Fruit fly (Drosophila melanogaster): ENCODE results near the gene CG13994.
A peak's percentile ranks its signal among the peaks of the same experiment; 100 is the strongest.

Gene CG13994

DNA sequence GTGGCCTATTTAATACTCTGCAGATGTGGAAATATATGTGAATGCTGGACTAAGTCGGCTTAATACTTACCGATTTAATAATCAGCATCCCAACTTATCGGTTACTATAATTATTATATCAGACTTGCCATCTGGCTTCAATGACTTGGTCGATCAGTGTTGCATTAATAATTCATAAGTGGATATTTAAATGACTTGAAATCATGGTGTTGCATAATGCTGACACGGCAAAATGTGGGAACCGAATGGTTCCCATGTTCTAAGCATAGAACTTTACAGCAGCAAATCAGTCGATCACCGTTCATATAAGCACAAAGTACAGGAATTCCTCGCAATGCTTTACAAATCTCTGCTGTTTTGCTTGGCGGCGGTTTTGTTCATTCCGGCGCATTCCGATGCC is 2.6 kb upstream of the CG13994 start, which contains the start of gene CG34180:
TSS of gene CG34180 (plus strand) at position 301 of the 400 bp plus-strand sequence.
- TF ChIP-seq CG17568 (GFP tag; optimal IDR thresholded peaks at IDR 0.05) (no peak), CG1529 (GFP tag; optimal IDR thresholded peaks at IDR 0.05) (no peak), CG7839 (tag; optimal IDR thresholded peaks at IDR 0.05) (no peak), CG13123 (GFP tag; optimal IDR thresholded peaks at IDR 0.05) (no peak), HHEX (GFP tag; optimal IDR thresholded peaks at IDR 0.05) (no peak), Pdp1 (GFP tag; optimal IDR thresholded peaks at IDR 0.05) (peak in 1 of 2 experiments; percentile 17), CG7786 (GFP tag; optimal IDR thresholded peaks at IDR 0.05) (no peak)

dm6 chr2L:6065823-6066222 is 3.0 kb downstream of the CG13994 start, which contains the start of the genes Fbw5 and CG9147:
Gene Fbw5 (minus strand): TSS chr2L:6065953.
Gene CG9147 (plus strand): TSS chr2L:6065997.
- TF ChIP-seq Aef1 (GFP tag; IDR thresholded peaks at IDR 0.05) (peak; percentile 99), CG14667 (GFP tag; IDR thresholded peaks at IDR 0.05) (peak; percentile 98), CG17361 (GFP tag; IDR thresholded peaks at IDR 0.05) (peak; percentile 99), CG13296 (GFP tag; optimal IDR thresholded peaks at IDR 0.05) (peak; percentile 99), CG12391 (tag; optimal IDR thresholded peaks at IDR 0.05) (peak; percentile 100), pzg (GFP tag; optimal IDR thresholded peaks at IDR 0.05) (peak; percentile 71), CG10654 (GFP tag; optimal IDR thresholded peaks at IDR 0.05) (peak; percentile 99), CG6683 (GFP tag; optimal IDR thresholded peaks at IDR 0.05) (peak; percentile 96), CG9932 (GFP tag; IDR thresholded peaks at IDR 0.05) (peak; percentile 99), CG4282 (GFP tag; optimal IDR thresholded peaks at IDR 0.05) (peak; percentile 98), Fer3 (tag; optimal IDR thresholded peaks at IDR 0.05) (peak; percentile 99), HLH54F (GFP tag; optimal IDR thresholded peaks at IDR 0.05) (peak; percentile 99), CG30020 (tag; optimal IDR thresholded peaks at IDR 0.05) (peak; percentile 92), NFAT (GFP tag; IDR thresholded peaks at IDR 0.05) (peak; percentile 99), CG6765 (GFP tag; optimal IDR thresholded peaks at IDR 0.05) (peak; percentile 93), CG8765 (GFP tag; IDR thresholded peaks at IDR 0.05) (peak; percentile 98), CG10462 (GFP tag; optimal IDR thresholded peaks at IDR 0.05) (peak; percentile 100), Hsf (GFP tag; optimal IDR thresholded peaks at IDR 0.05) (peak; percentile 100), tgo (GFP tag; IDR thresholded peaks at IDR 0.05) (peak; percentile 100), Ada2b (GFP tag; IDR thresholded peaks at IDR 0.05) (peak; percentile 100), CG13287 (GFP tag; IDR thresholded peaks at IDR 0.05; ENCODE audit: partially characterized antibody) (peak; percentile 81), abd-A (tag; optimal IDR thresholded peaks at IDR 0.05) (no peak), Ptx1 (GFP tag; IDR thresholded peaks at IDR 0.05) (peak; percentile 100), CG12659 (GFP tag; optimal IDR thresholded peaks at IDR 0.05) (peak; percentile 100), CG3065 (GFP tag; optimal IDR thresholded peaks at IDR 0.05) (peak; percentile 99), seq (GFP tag; IDR thresholded peaks at IDR 0.05) (peak; percentile 100), CG9215 (GFP tag; IDR thresholded peaks at IDR 0.05) (peak; percentile 96), dm (GFP tag; optimal IDR thresholded peaks at IDR 0.05) (peak; percentile 99), crc (GFP tag; optimal IDR thresholded peaks at IDR 0.05) (peak; percentile 99), Abd-B (GFP tag; optimal IDR thresholded peaks at IDR 0.05) (peak; percentile 99), CG9797 (GFP tag; optimal IDR thresholded peaks at IDR 0.05) (peak; percentile 56), CrebB (tag; optimal IDR thresholded peaks at IDR 0.05) (peak; percentile 100), Rfx (GFP tag; IDR thresholded peaks at IDR 0.05) (peak; percentile 100), H15 (GFP tag; IDR thresholded peaks at IDR 0.05) (peak; percentile 99), corto (GFP tag; optimal IDR thresholded peaks at IDR 0.05) (peak; percentile 99), chm (GFP tag; IDR thresholded peaks at IDR 0.05) (peak; percentile 100), CG17829 (tag; optimal IDR thresholded peaks at IDR 0.05) (peak; percentile 99), bbx (GFP tag; IDR thresholded peaks at IDR 0.05; ENCODE audit: partially characterized antibody) (peak; percentile 70), CG2116 (GFP tag; optimal IDR thresholded peaks at IDR 0.05) (peak; percentile 96), gsb-n (tag; optimal IDR thresholded peaks at IDR 0.05) (peak; percentile 100), fu2 (GFP tag; optimal IDR thresholded peaks at IDR 0.05) (peak; percentile 99), gcm (GFP tag; optimal IDR thresholded peaks at IDR 0.05) (peak; percentile 100), en (GFP tag; optimal IDR thresholded peaks at IDR 0.05) (peak; percentile 99)

Data from whole organism, embryonic.